Worm (Caenorhabditis elegans) whole organism, early embryonic: ENCODE data around the gene ttll-4.

Experiments
- ama-1 ChIP-seq: fragments of 150-350 bp; optimal IDR thresholded peaks from 2 replicates; lab custom pipeline; 2014
- ceh-36 ChIP-seq: sonication (generic microtip); optimal IDR thresholded peaks from 2 replicates; lab custom pipeline; 2016; ENCODE audit warnings: missing genetic modification characterization, inconsistent platforms, missing compliant biosample characterization
- flt-1 ChIP-seq: fragments of 200-800 bp; sonication (Bioruptor generic); IDR thresholded peaks from 2 replicates; pipeline ENCODE4 v1.3.6; 2022; ENCODE audit warnings: missing genetic modification characterization, missing compliant biosample characterization
- hmbx-1 ChIP-seq: sonication (generic microtip); optimal IDR thresholded peaks from 2 replicates; lab custom pipeline; 2016; ENCODE audit warnings: mild to moderate bottlenecking, missing genetic modification characterization, missing compliant biosample characterization
- hnd-1 ChIP-seq: sonication (generic microtip); optimal IDR thresholded peaks from 2 replicates; lab custom pipeline; 2016; ENCODE audit warnings: missing genetic modification characterization, missing compliant biosample characterization
- tbx-11 ChIP-seq: fragments of 200-800 bp; sonication (Bioruptor generic); IDR thresholded peaks from 2 replicates; pipeline ENCODE4 v1.3.6; 2022; ENCODE audit warnings: missing genetic modification characterization, missing compliant biosample characterization

DNA sequence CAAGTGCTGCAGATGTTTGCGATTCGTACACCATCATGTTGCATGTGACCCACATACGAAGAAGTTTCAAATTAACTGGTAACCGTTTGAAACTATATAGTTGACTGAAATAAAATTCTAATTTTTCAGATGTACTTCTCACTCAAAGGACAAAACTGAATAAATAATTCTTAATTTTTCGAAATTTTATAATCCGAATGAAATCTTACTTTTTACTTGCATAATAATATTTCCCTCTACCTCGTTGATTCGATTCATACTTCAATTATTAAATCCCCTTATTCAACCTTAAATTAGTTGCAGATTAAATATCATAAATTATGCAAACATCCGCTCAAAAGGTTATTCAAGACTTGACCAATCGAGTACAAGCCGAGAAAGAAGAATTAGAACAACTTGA is 38.0 kb upstream of the ttll-4 start, which contains the start of gene T16H12.2:
- no peak for TF ChIP-seq flt-1 (GFP tag; lab: Robert Waterston, UW)
- no peak for TF ChIP-seq hnd-1 (tag; lab: Kevin White, UChicago)
- TF ChIP-seq tbx-11 (GFP tag; lab: Robert Waterston, UW) = no peak
- no peak for TF ChIP-seq ceh-36
- no peak for TF ChIP-seq hmbx-1 (tag; lab: Kevin White, UChicago)
- TF ChIP-seq ama-1 = no peak
